Fruit fly (Drosophila melanogaster) whole organism, wandering third instar larva: ENCODE data around the gene AstC.

Source experiments
- Abd-B ChIP-seq: fragments of >200 bp; optimal IDR thresholded peaks from 2 replicates; lab custom pipeline; 2017; ENCODE audit warnings: missing biosample characterization, missing genetic modification characterization
- CG32264 ChIP-seq: fragments of 200-800 bp; sonication (Bioruptor generic); optimal IDR thresholded peaks from 2 replicates; lab custom pipeline; 2016; ENCODE audit warnings: missing biosample characterization, missing genetic modification characterization
- CG9705 ChIP-seq: fragments of 200-800 bp; sonication (Bioruptor generic); optimal IDR thresholded peaks from 2 replicates; lab custom pipeline; 2018; ENCODE audit warnings: missing biosample characterization, mild to moderate bottlenecking, missing genetic modification characterization
- CrebA ChIP-seq: fragments of 200-800 bp; sonication (Bioruptor generic); optimal IDR thresholded peaks from 2 replicates; lab custom pipeline; 2016; ENCODE audit warnings: missing biosample characterization, mild to moderate bottlenecking, missing genetic modification characterization, borderline replicate concordance
- Dfd ChIP-seq: fragments of >200 bp; optimal IDR thresholded peaks from 2 replicates; lab custom pipeline; 2017; ENCODE audit warnings: missing biosample characterization, missing genetic modification characterization
- Dif ChIP-seq: fragments of 200-275, 200-300 bp; sonication (Bioruptor generic); optimal IDR thresholded peaks from 2 replicates; lab custom pipeline; 2018; ENCODE audit warnings: missing biosample characterization, missing genetic modification characterization; ENCODE audit not compliant: partially characterized antibody
- GATAd ChIP-seq: sonication (Bioruptor generic); optimal IDR thresholded peaks from 2 replicates; lab custom pipeline; 2016; ENCODE audit warnings: missing biosample characterization, missing genetic modification characterization
- HLH106 ChIP-seq: fragments of 200-800 bp; optimal IDR thresholded peaks from 3 replicates; lab custom pipeline; 2019; ENCODE audit warnings: missing biosample characterization, mild to moderate bottlenecking, missing genetic modification characterization, moderate library complexity
- Hnf4 ChIP-seq: fragments of 200-800 bp; sonication (Bioruptor generic); optimal IDR thresholded peaks from 2 replicates; lab custom pipeline; 2016; ENCODE audit warnings: missing biosample characterization, mild to moderate bottlenecking, missing genetic modification characterization
- Hr78 ChIP-seq: fragments of >200 bp; optimal IDR thresholded peaks from 2 replicates; lab custom pipeline; 2017; ENCODE audit warnings: missing biosample characterization, missing genetic modification characterization
- Hr83 ChIP-seq: fragments of 200-300 bp; sonication (Bioruptor generic); optimal IDR thresholded peaks from 2 replicates; lab custom pipeline; 2016; ENCODE audit warnings: missing biosample characterization, mild to moderate bottlenecking, missing genetic modification characterization, moderate library complexity; ENCODE audit not compliant: poor library complexity, severe bottlenecking
- Jra ChIP-seq: sonication (Bioruptor generic); optimal IDR thresholded peaks from 2 replicates; lab custom pipeline; 2016; ENCODE audit warnings: missing biosample characterization, missing genetic modification characterization
- Myc ChIP-seq: fragments of >200 bp; optimal IDR thresholded peaks from 2 replicates; lab custom pipeline; 2017
- N ChIP-seq: fragments of >200 bp; optimal IDR thresholded peaks from 2 replicates; lab custom pipeline; 2018; ENCODE audit warnings: missing biosample characterization, missing external identifiers, missing genetic modification characterization
- OdsH ChIP-seq: fragments of 200-800 bp; sonication (Bioruptor generic); optimal IDR thresholded peaks from 2 replicates; lab custom pipeline; 2016; ENCODE audit warnings: missing biosample characterization, mild to moderate bottlenecking, missing genetic modification characterization
- Rel ChIP-seq, 2 experiments: fragments of 200-800 bp; sonication (Bioruptor generic) in 1 of 2; optimal IDR thresholded peaks; 2 replicates in 1 of 2; 3 replicates in 1 of 2; lab custom pipeline; 2016 to 2019; ENCODE audit warnings: mild to moderate bottlenecking in 2 of 2, missing biosample characterization in 2 of 2, missing genetic modification characterization in 2 of 2, moderate library complexity in 1 of 2
- Sp1 ChIP-seq: fragments of 200-800 bp; sonication (Bioruptor generic); optimal IDR thresholded peaks from 3 replicates; lab custom pipeline; 2019; ENCODE audit warnings: missing biosample characterization, mild to moderate bottlenecking, missing genetic modification characterization, moderate library complexity
- Vsx2 ChIP-seq: fragments of 200-300, 225-300 bp; sonication (Bioruptor generic); optimal IDR thresholded peaks from 2 replicates; lab custom pipeline; 2018; ENCODE audit warnings: missing biosample characterization, missing genetic modification characterization; ENCODE audit not compliant: partially characterized antibody
- br ChIP-seq: fragments of 200-800 bp; sonication (Bioruptor generic); optimal IDR thresholded peaks from 2 replicates; lab custom pipeline; 2016; ENCODE audit warnings: missing biosample characterization, missing genetic modification characterization
- brk ChIP-seq: fragments of 200-800 bp; sonication (Bioruptor generic); optimal IDR thresholded peaks from 2 replicates; lab custom pipeline; 2016; ENCODE audit warnings: missing biosample characterization, mild to moderate bottlenecking, missing genetic modification characterization
- dl ChIP-seq, 2 experiments: fragments of 175-275, 200-275 bp in 1 of 2; fragments of 200-275 bp in 1 of 2; sonication (Bioruptor generic); optimal IDR thresholded peaks; lab custom pipeline; 2018; ENCODE audit warnings: mild to moderate bottlenecking in 2 of 2, missing biosample characterization in 2 of 2, missing genetic modification characterization in 2 of 2, moderate library complexity in 2 of 2; ENCODE audit not compliant: partially characterized antibody in 2 of 2, insufficient read depth in 1 of 2
- dmrt93B ChIP-seq: fragments of 200-800 bp; sonication (Bioruptor generic); optimal IDR thresholded peaks from 2 replicates; lab custom pipeline; 2018; ENCODE audit warnings: missing biosample characterization, mild to moderate bottlenecking, missing genetic modification characterization
- dsf ChIP-seq: sonication (Bioruptor generic); optimal IDR thresholded peaks from 2 replicates; lab custom pipeline; 2016; ENCODE audit warnings: missing biosample characterization, missing genetic modification characterization, borderline replicate concordance
- ey ChIP-seq: fragments of 200-800 bp; sonication (Bioruptor generic); optimal IDR thresholded peaks from 2 replicates; lab custom pipeline; 2016; ENCODE audit warnings: missing biosample characterization, missing genetic modification characterization
- foxo ChIP-seq, 2 experiments: fragments of 200-800 bp; sonication (Bioruptor generic); optimal IDR thresholded peaks; 2 replicates in 1 of 2; 3 replicates in 1 of 2; lab custom pipeline; 2016 to 2017; ENCODE audit warnings: missing biosample characterization in 2 of 2, missing genetic modification characterization in 2 of 2
- fru ChIP-seq: fragments of 200-800 bp; sonication (Bioruptor generic); optimal IDR thresholded peaks from 3 replicates; lab custom pipeline; 2016; ENCODE audit warnings: missing biosample characterization, mild to moderate bottlenecking, missing genetic modification characterization
- h ChIP-seq: fragments of 200-800 bp; sonication (Bioruptor generic); optimal IDR thresholded peaks from 3 replicates; lab custom pipeline; 2016; ENCODE audit warnings: missing biosample characterization, mild to moderate bottlenecking, missing genetic modification characterization
- jim ChIP-seq: fragments of 175-275, 200-325 bp; sonication (Bioruptor generic); optimal IDR thresholded peaks from 2 replicates; lab custom pipeline; 2016; ENCODE audit warnings: missing biosample characterization, mild to moderate bottlenecking, missing genetic modification characterization
- pan ChIP-seq: fragments of >200 bp; optimal IDR thresholded peaks from 2 replicates; lab custom pipeline; 2017
- psq ChIP-seq: fragments of 200-800 bp; sonication (Bioruptor generic); optimal IDR thresholded peaks from 3 replicates; lab custom pipeline; 2017; ENCODE audit warnings: missing biosample characterization, mild to moderate bottlenecking, missing genetic modification characterization, moderate library complexity
- rgr ChIP-seq: fragments of 200-800 bp; sonication (Bioruptor generic); optimal IDR thresholded peaks from 3 replicates; lab custom pipeline; 2016; ENCODE audit warnings: missing biosample characterization, mild to moderate bottlenecking, missing genetic modification characterization
- sage ChIP-seq: fragments of 200-800 bp; sonication (Bioruptor generic); optimal IDR thresholded peaks from 2 replicates; lab custom pipeline; 2016; ENCODE audit warnings: missing biosample characterization, mild to moderate bottlenecking, missing genetic modification characterization
- sv ChIP-seq: fragments of 200-800 bp; sonication (Bioruptor generic); optimal IDR thresholded peaks from 3 replicates; lab custom pipeline; 2016; ENCODE audit warnings: missing biosample characterization, missing genetic modification characterization
- tai ChIP-seq: sonication (Bioruptor generic); optimal IDR thresholded peaks from 2 replicates; lab custom pipeline; 2016; ENCODE audit warnings: missing biosample characterization, missing genetic modification characterization
- usp ChIP-seq: fragments of >200 bp; optimal IDR thresholded peaks from 2 replicates; lab custom pipeline; 2017; ENCODE audit warnings: missing biosample characterization, missing genetic modification characterization
- woc ChIP-seq: sonication (Bioruptor generic); optimal IDR thresholded peaks from 2 replicates; lab custom pipeline; 2016; ENCODE audit warnings: missing biosample characterization, mild to moderate bottlenecking, missing genetic modification characterization

Gene AstC

dm6 chr2L:11061155-11061554, 20.0 kb downstream of the AstC start:
- TF ChIP-seq rgr (no peak), woc (GFP tag; lab: Kevin White, UChicago) (no peak), dsf (GFP tag; lab: Kevin White, UChicago) (no peak), Jra (peak; percentile 10), CG32264 (no peak), Abd-B (GFP tag; lab: Kevin White, UChicago) (no peak), CrebA (GFP tag; lab: Kevin White, UChicago) (peak; percentile 54), Hr83 (GFP tag; lab: Kevin White, UChicago) (peak; percentile 44), h (peak; percentile 38), Dif (GFP tag; lab: Kevin White, UChicago) (peak; percentile 63), dmrt93B (GFP tag; lab: Kevin White, UChicago) (no peak), sage (GFP tag; lab: Kevin White, UChicago) (no peak), psq (GFP tag; lab: Kevin White, UChicago) (no peak), Rel (GFP tag; optimal IDR thresholded peaks at IDR 0.05; lab: Kevin White, UChicago) (no peak), Rel (tag; optimal IDR thresholded peaks at IDR 0.05; lab: Kevin White, UChicago) (peak; percentile 26), Dfd (GFP tag; lab: Kevin White, UChicago) (no peak), jim (GFP tag; lab: Kevin White, UChicago) (no peak), usp (GFP tag; lab: Kevin White, UChicago) (no peak), brk (GFP tag; lab: Kevin White, UChicago) (no peak), Hnf4 (GFP tag; lab: Kevin White, UChicago) (peak; percentile 49), N (no peak), Vsx2 (GFP tag; lab: Kevin White, UChicago) (no peak)

dm6 chr2L:11059206-11059605, 22.0 kb downstream of the AstC start:
- TF ChIP-seq CG9705 (no peak), dmrt93B (GFP tag; lab: Kevin White, UChicago) (no peak)
- TF ChIP-seq, all 38 proteins: peak for 0

- peak; percentile 52 for TF ChIP-seq ey (GFP tag; lab: Kevin White, UChicago)
- TF ChIP-seq sv (GFP tag; lab: Kevin White, UChicago) = peak; percentile 11
- TF ChIP-seq Dfd (GFP tag; lab: Kevin White, UChicago) = peak; percentile 32
- peak; percentile 28 for TF ChIP-seq rgr
- TF ChIP-seq tai (GFP tag; lab: Kevin White, UChicago) = no peak
Observed at dm6 chr2L:11058111-11058665, 23.0 kb downstream of the AstC start.

dm6 chr2L:11057333-11058110, 23.7 kb downstream of the AstC start:
- TF ChIP-seq ey (GFP tag; lab: Kevin White, UChicago) (peak; percentile 75), GATAd (GFP tag; lab: Kevin White, UChicago) (no peak), OdsH (GFP tag; lab: Kevin White, UChicago) (peak; percentile 66), fru (peak; percentile 89), CG32264 (no peak), Sp1 (GFP tag; lab: Kevin White, UChicago) (peak; percentile 83), brk (GFP tag; lab: Kevin White, UChicago) (peak; percentile 61), N (no peak), rgr (peak; percentile 67), usp (GFP tag; lab: Kevin White, UChicago) (no peak), Vsx2 (GFP tag; lab: Kevin White, UChicago) (no peak), CG9705 (peak; percentile 12), sv (GFP tag; lab: Kevin White, UChicago) (peak; percentile 81), Abd-B (GFP tag; lab: Kevin White, UChicago) (no peak), Hnf4 (GFP tag; lab: Kevin White, UChicago) (peak; percentile 52), Myc (no peak), h (peak; percentile 75), Hr78 (no peak), pan (lab: Kevin White, UChicago) (no peak), sage (GFP tag; lab: Kevin White, UChicago) (peak; percentile 17), Rel (GFP tag; optimal IDR thresholded peaks at IDR 0.05; lab: Kevin White, UChicago) (peak; percentile 14), Rel (tag; optimal IDR thresholded peaks at IDR 0.05; lab: Kevin White, UChicago) (no peak), woc (GFP tag; lab: Kevin White, UChicago) (peak; percentile 89), tai (GFP tag; lab: Kevin White, UChicago) (peak; percentile 66), foxo (GFP tag; optimal IDR thresholded peaks at IDR 0.05; lab: Kevin White, UChicago) (peak in 1 of 2 experiments; percentile 81), Jra (no peak), dl (GFP tag; optimal IDR thresholded peaks at IDR 0.05; lab: Kevin White, UChicago; ENCODE audit: insufficient read depth in 1 of 2, partially characterized antibody in 2 of 2) (peak; percentile 46 to 50), Dif (GFP tag; lab: Kevin White, UChicago) (peak; percentile 62), HLH106 (tag; lab: Kevin White, UChicago) (peak; percentile 76), dsf (GFP tag; lab: Kevin White, UChicago) (peak; percentile 47), dmrt93B (GFP tag; lab: Kevin White, UChicago) (peak; percentile 45), br (GFP tag; lab: Kevin White, UChicago) (peak; percentile 64), Hr83 (GFP tag; lab: Kevin White, UChicago) (peak; percentile 40), psq (GFP tag; lab: Kevin White, UChicago) (peak; percentile 83)
